Worm (Caenorhabditis elegans) whole organism, L4 larva: ENCODE data around the gene clec-217.

Experiments
- F10B5.3 ChIP-seq: sonication (generic microtip); optimal IDR thresholded peaks from 2 replicates; lab custom pipeline; 2016; ENCODE audit warnings: mild to moderate bottlenecking, missing genetic modification characterization, missing compliant biosample characterization
- attf-4 ChIP-seq: sonication (generic microtip); optimal IDR thresholded peaks from 3 replicates; lab custom pipeline; 2017; ENCODE audit warnings: missing biosample characterization, missing genetic modification characterization
- ceh-28 ChIP-seq: fragments of 150-350 bp; optimal IDR thresholded peaks from 2 replicates; lab custom pipeline; 2014; ENCODE audit warnings: missing biosample characterization, missing genetic modification reagents, missing genetic modification characterization
- ceh-32 ChIP-seq: sonication (generic microtip); optimal IDR thresholded peaks from 2 replicates; lab custom pipeline; 2016; ENCODE audit warnings: mild to moderate bottlenecking, missing genetic modification characterization, missing compliant biosample characterization; ENCODE audit not compliant: poor library complexity
- daf-12 ChIP-seq: fragments of 150-350 bp; optimal IDR thresholded peaks from 2 replicates; lab custom pipeline; 2014; ENCODE audit warnings: missing biosample characterization, missing genetic modification reagents, missing genetic modification characterization
- daf-16 ChIP-seq, 3 experiments: sonication (generic microtip); optimal IDR thresholded peaks; 2 replicates each; lab custom pipeline; 2016 to 2017; ENCODE audit warnings: missing genetic modification characterization in 3 of 3, missing genetic modification reagents in 3 of 3, mild to moderate bottlenecking in 2 of 3, missing compliant biosample characterization in 2 of 3, missing biosample characterization in 1 of 3, moderate library complexity in 1 of 3
- dmd-8 ChIP-seq: fragments of 200-800 bp; sonication (Bioruptor generic); IDR thresholded peaks from 2 replicates; pipeline ENCODE4 v1.3.6; 2022; ENCODE audit warnings: missing genetic modification characterization, missing compliant biosample characterization
- dve-1 ChIP-seq: sonication (generic microtip); optimal IDR thresholded peaks from 2 replicates; lab custom pipeline; 2017; ENCODE audit warnings: antibody characterized with exemption, mild to moderate bottlenecking, missing genetic modification characterization, missing compliant biosample characterization; ENCODE audit not compliant: insufficient read depth
- egl-27 ChIP-seq: sonication (generic microtip); optimal IDR thresholded peaks from 3 replicates; lab custom pipeline; 2017; ENCODE audit warnings: missing biosample characterization, missing genetic modification reagents, missing genetic modification characterization
- fkh-10 ChIP-seq: fragments of 150-350 bp; optimal IDR thresholded peaks from 2 replicates; lab custom pipeline; 2014; ENCODE audit warnings: missing biosample characterization, missing genetic modification reagents, missing genetic modification characterization
- gei-8 ChIP-seq: fragments of 200-800 bp; sonication (Bioruptor generic); optimal IDR thresholded peaks from 2 replicates; lab custom pipeline; 2018; ENCODE audit warnings: mild to moderate bottlenecking, missing genetic modification characterization, missing compliant biosample characterization
- hlh-11 ChIP-seq: fragments of 200-800 bp; sonication (Bioruptor generic); optimal IDR thresholded peaks from 2 replicates; lab custom pipeline; 2018; ENCODE audit warnings: mild to moderate bottlenecking, missing genetic modification characterization, missing compliant biosample characterization
- lin-38 ChIP-seq: fragments of 200-800 bp; sonication (Bioruptor generic); IDR thresholded peaks from 2 replicates; pipeline ENCODE4 v1.3.6; 2022; ENCODE audit warnings: missing genetic modification reagents, missing genetic modification characterization, missing compliant biosample characterization
- madf-5 ChIP-seq, 2 experiments: fragments of 200-800 bp; sonication (Bioruptor generic); IDR thresholded peaks; 2 replicates each; pipeline ENCODE4 v1.3.6; 2022; ENCODE audit warnings: missing compliant biosample characterization in 2 of 2, missing genetic modification characterization in 2 of 2
- mdt-29 ChIP-seq: fragments of 200-800 bp; sonication (Bioruptor generic); IDR thresholded peaks from 2 replicates; pipeline ENCODE4 v1.3.6; 2022; ENCODE audit warnings: missing genetic modification reagents, missing genetic modification characterization, missing compliant biosample characterization
- mep-1 ChIP-seq: fragments of 150-350 bp; sonication (generic microtip); optimal IDR thresholded peaks from 3 replicates; lab custom pipeline; 2014; ENCODE audit warnings: missing biosample characterization, missing genetic modification characterization
- mes-2 ChIP-seq: sonication (generic microtip); optimal IDR thresholded peaks from 2 replicates; lab custom pipeline; 2016; ENCODE audit warnings: missing genotype, mild to moderate bottlenecking, missing genetic modification characterization, missing compliant biosample characterization; ENCODE audit not compliant: poor library complexity, severe bottlenecking
- mxl-2 ChIP-seq: fragments of 200-800 bp; sonication (Bioruptor generic); conservative IDR thresholded peaks from 2 replicates; pipeline ENCODE4 v1.3.6; 2022; ENCODE audit warnings: missing genetic modification reagents, missing genetic modification characterization, missing compliant biosample characterization
- nhr-102 ChIP-seq: sonication (generic microtip); optimal IDR thresholded peaks from 2 replicates; lab custom pipeline; 2016; ENCODE audit warnings: mild to moderate bottlenecking, missing genetic modification characterization, moderate library complexity, missing compliant biosample characterization
- nhr-237 ChIP-seq: sonication (generic microtip); optimal IDR thresholded peaks from 2 replicates; lab custom pipeline; 2017; ENCODE audit warnings: missing biosample characterization, missing genetic modification characterization
- nhr-48 ChIP-seq: sonication (generic microtip); optimal IDR thresholded peaks from 2 replicates; lab custom pipeline; 2016; ENCODE audit warnings: mild to moderate bottlenecking, missing genetic modification characterization, missing compliant biosample characterization
- nhr-6 ChIP-seq: fragments of 150-350 bp; optimal IDR thresholded peaks from 2 replicates; lab custom pipeline; 2014; ENCODE audit warnings: missing biosample characterization, missing genetic modification characterization
- pqm-1 ChIP-seq: sonication (generic microtip); optimal IDR thresholded peaks from 2 replicates; lab custom pipeline; 2017; ENCODE audit warnings: missing biosample characterization, missing genetic modification characterization
- sdz-12 ChIP-seq: fragments of 200-800 bp; sonication (Bioruptor generic); optimal IDR thresholded peaks from 2 replicates; lab custom pipeline; 2018; ENCODE audit warnings: mild to moderate bottlenecking, missing genetic modification characterization, missing compliant biosample characterization
- tag-97 ChIP-seq: fragments of 200-800 bp; sonication (Bioruptor generic); IDR thresholded peaks from 2 replicates; pipeline ENCODE4 v1.3.6; 2022; ENCODE audit warnings: missing genetic modification characterization, missing compliant biosample characterization
- vab-7 ChIP-seq: fragments of 200-800 bp; sonication (Bioruptor generic); IDR thresholded peaks from 2 replicates; pipeline ENCODE4 v1.3.6; 2022; ENCODE audit warnings: missing genetic modification reagents, missing genetic modification characterization, missing compliant biosample characterization
- zag-1 ChIP-seq: fragments of 150-350 bp; optimal IDR thresholded peaks from 2 replicates; lab custom pipeline; 2014; ENCODE audit warnings: missing biosample characterization, missing genetic modification characterization

clec-217 gene

ce11 chrV:7928660-7929059, 30.0 kb downstream of the clec-217 start, which contains the start of gene srsx-5:
Gene srsx-5 (plus strand): TSS chrV:7928960.
- TF ChIP-seq F10B5.3 (no peak), mep-1 (tag; lab: Kevin White, UChicago) (no peak), daf-12 (tag; lab: Kevin White, UChicago) (no peak), sdz-12 (GFP tag; lab: Kevin White, UChicago) (no peak), nhr-237 (tag; lab: Kevin White, UChicago) (no peak)

ce11 chrV:7926784-7927183, 31.9 kb downstream of the clec-217 start, which contains the start of gene srsx-6:
Gene srsx-6 (plus strand): TSS chrV:7927084.
- TF ChIP-seq mdt-29 (no peak), lin-38 (no peak), madf-5 (GFP tag; IDR thresholded peaks at IDR 0.05; lab: Robert Waterston, UW) (no peak), fkh-10 (no peak), nhr-102 (tag; lab: Kevin White, UChicago) (no peak), tag-97 (GFP tag; lab: Robert Waterston, UW) (no peak), gei-8 (GFP tag; lab: Kevin White, UChicago) (no peak), dmd-8 (no peak)

- TF ChIP-seq nhr-237 (tag; lab: Kevin White, UChicago) (no peak), mes-2 (tag; lab: Kevin White, UChicago) (no peak), ceh-32 (tag; lab: Kevin White, UChicago) (no peak), attf-4 (tag; lab: Kevin White, UChicago) (no peak), zag-1 (no peak), pqm-1 (tag; lab: Kevin White, UChicago) (no peak), nhr-48 (tag; lab: Kevin White, UChicago) (no peak), nhr-6 (no peak), ceh-28 (no peak), dve-1 (tag; lab: Kevin White, UChicago) (no peak), madf-5 (GFP tag; IDR thresholded peaks at IDR 0.05; lab: Robert Waterston, UW) (no peak), egl-27 (tag; lab: Kevin White, UChicago) (no peak), mxl-2 (GFP tag; lab: Robert Waterston, UW) (no peak), daf-16 (GFP tag; optimal IDR thresholded peaks at IDR 0.05; lab: Kevin White, UChicago) (no peak), daf-16 (tag; optimal IDR thresholded peaks at IDR 0.05; lab: Kevin White, UChicago) (no peak)
These were observed 33.2 kb downstream of the clec-217 start, which contains the start of gene srsx-7 for ce11 chrV:7925483-7925882. Gene srsx-7 (plus strand): TSS chrV:7925783.

ce11 chrV:7908431-7908830, 50.2 kb downstream of the clec-217 start:
- TF ChIP-seq hlh-11 (no peak), vab-7 (GFP tag; lab: Robert Waterston, UW) (no peak), daf-16 (GFP tag; optimal IDR thresholded peaks at IDR 0.05; lab: Kevin White, UChicago) (peak in 1 of 2 experiments; percentile 94), daf-16 (tag; optimal IDR thresholded peaks at IDR 0.05; lab: Kevin White, UChicago) (no peak)
- TF ChIP-seq, all 104 proteins: peak for 1
